Worm (Caenorhabditis elegans): ENCODE results near the gene Y79H2A.2.

Gene Y79H2A.2

DNA sequence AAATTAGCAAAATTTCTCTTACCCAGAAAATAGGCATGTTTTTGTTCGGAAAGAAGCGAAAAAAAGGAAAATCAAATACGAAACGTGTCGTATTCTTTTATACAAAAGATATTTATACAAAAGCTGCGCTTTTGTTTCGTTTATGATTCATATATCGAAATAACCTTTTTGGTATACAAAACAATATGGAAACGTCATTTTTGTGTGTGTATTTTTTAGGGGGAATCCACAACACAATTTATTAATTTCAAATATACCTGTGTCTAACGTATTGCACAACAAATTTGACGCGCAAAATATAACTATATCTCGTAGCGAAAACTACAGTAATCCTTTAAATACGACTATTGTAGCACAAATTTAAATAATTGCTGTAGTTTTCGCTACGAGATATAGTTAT lies at the start of gene Y79H2A.2:
TSS of gene Y79H2A.2 (minus strand) at position 101 of the 400 bp plus-strand sequence.
- TF ChIP-seq unc-62 (GFP tag; optimal IDR thresholded peaks at IDR 0.05) = no peak
- no peak for TF ChIP-seq xbp-1 (tag; optimal IDR thresholded peaks at IDR 0.05)
- TF ChIP-seq egl-27 (tag; optimal IDR thresholded peaks at IDR 0.05) = no peak
- no peak for TF ChIP-seq C16A3.4 (tag; optimal IDR thresholded peaks at IDR 0.05)
- TF ChIP-seq dsc-1 (tag; optimal IDR thresholded peaks at IDR 0.05) = no peak
- no peak for TF ChIP-seq lir-3 (tag; optimal IDR thresholded peaks at IDR 0.05; ENCODE audit: poor library complexity)
- TF ChIP-seq lin-39 (tag; optimal IDR thresholded peaks at IDR 0.05) = no peak
- TF ChIP-seq sox-4 (tag; optimal IDR thresholded peaks at IDR 0.05) = no peak

DNA sequence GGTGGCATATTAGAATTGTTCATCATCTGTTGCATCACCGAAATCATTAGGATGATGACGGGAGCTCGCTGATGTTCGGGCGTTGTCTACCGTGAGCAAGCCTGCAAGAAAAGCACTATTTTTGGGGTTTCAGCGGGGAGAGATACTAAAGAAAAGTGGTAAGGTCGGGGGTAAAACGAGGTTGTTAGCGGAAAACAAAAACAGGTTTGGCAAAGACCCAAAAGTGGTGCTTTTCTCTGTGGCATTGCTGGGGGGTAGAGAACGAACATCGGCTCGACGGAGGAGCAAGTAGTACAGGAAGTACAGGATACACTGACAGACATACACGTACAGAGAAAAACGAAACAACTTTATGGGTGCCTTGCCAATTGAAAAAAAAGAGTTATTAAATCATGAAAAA lies 46.9 kb upstream of the Y79H2A.2 start, which contains the start of gene php-3:
TSS of gene php-3 (minus strand) at position 101 of the 400 bp plus-strand sequence.
- TF ChIP-seq zip-4 (GFP tag; optimal IDR thresholded peaks at IDR 0.05) (no peak), fkh-4 (tag; optimal IDR thresholded peaks at IDR 0.05; ENCODE audit: borderline replicate concordance) (no peak), ces-1 (GFP tag; optimal IDR thresholded peaks at IDR 0.05) (no peak), nhr-20 (tag; optimal IDR thresholded peaks at IDR 0.05) (no peak), tlp-1 (tag; optimal IDR thresholded peaks at IDR 0.05) (no peak), lin-14 (GFP tag; optimal IDR thresholded peaks at IDR 0.05) (no peak), mef-2 (tag; optimal IDR thresholded peaks at IDR 0.05) (no peak)

DNA sequence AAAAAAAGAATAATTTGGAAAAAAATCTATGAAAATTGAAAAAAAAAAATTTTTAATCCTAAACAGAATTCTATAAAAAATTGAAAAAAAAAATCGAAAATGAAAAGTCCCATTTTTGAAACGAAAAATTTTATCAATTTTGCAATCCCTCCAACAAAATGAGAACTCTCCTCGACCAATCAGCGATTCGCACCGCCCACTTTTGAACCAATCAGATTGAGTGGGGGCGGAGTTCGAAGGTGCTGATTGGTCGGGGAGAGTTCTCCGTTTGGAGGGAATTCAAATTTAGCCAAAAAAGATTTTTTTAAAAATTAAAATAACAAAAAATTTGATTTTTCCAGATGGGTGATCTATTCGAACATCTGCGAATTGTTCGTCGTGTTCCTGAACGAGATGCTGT lies 37.2 kb upstream of the Y79H2A.2 start:
- TF ChIP-seq ets-5 (GFP tag; IDR thresholded peaks at IDR 0.05) = no peak
- no peak for TF ChIP-seq nhr-237 (tag; optimal IDR thresholded peaks at IDR 0.05)
- no peak for TF ChIP-seq swsn-7 (tag; optimal IDR thresholded peaks at IDR 0.05)

DNA sequence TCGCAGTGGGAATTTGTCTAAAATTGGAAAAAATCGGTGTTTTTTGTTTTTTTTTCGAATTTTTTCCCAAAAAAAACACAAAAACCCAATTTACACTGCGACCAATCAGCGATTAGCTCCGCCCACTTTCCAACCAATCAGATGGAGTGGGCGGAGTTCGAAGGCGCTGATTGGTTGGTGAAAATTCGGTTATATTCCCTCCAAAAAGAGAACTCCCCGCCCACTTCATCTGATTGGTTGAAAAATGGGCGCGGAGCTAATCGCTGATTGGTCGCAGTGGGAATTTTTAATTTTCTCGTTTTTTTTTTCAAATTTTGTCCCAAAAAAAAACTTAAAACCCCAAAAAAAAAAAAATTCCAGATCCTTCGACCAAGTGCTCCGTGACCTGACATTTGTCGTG lies 33.9 kb upstream of the Y79H2A.2 start:
- TF ChIP-seq ces-1 (GFP tag; optimal IDR thresholded peaks at IDR 0.05) = no peak
- no peak for TF ChIP-seq elt-2 (tag; optimal IDR thresholded peaks at IDR 0.05)
- TF ChIP-seq isw-1 (GFP tag; IDR thresholded peaks at IDR 0.05) = no peak
- TF ChIP-seq nhr-71 (tag; optimal IDR thresholded peaks at IDR 0.05) = no peak
- TF ChIP-seq lin-13 (GFP tag; optimal IDR thresholded peaks at IDR 0.05) = no peak
- no peak for TF ChIP-seq sox-4 (tag; optimal IDR thresholded peaks at IDR 0.05)
- no peak for TF ChIP-seq fkh-4 (tag; optimal IDR thresholded peaks at IDR 0.05; ENCODE audit: borderline replicate concordance)
- no peak for TF ChIP-seq sup-37 (GFP tag; optimal IDR thresholded peaks at IDR 0.05)
- TF ChIP-seq tlp-1 (tag; optimal IDR thresholded peaks at IDR 0.05) = no peak
- TF ChIP-seq mef-2 (tag; optimal IDR thresholded peaks at IDR 0.05) = no peak
- no peak for TF ChIP-seq nhr-28 (tag; optimal IDR thresholded peaks at IDR 0.05)
- TF ChIP-seq unc-86 (tag; optimal IDR thresholded peaks at IDR 0.05) = no peak
- TF ChIP-seq nhr-47 (tag; optimal IDR thresholded peaks at IDR 0.05) = no peak
- TF ChIP-seq Y116A8C.19 (tag; optimal IDR thresholded peaks at IDR 0.05; ENCODE audit: borderline replicate concordance) = no peak
- no peak for TF ChIP-seq tbx-2 (tag; optimal IDR thresholded peaks at IDR 0.05)

DNA sequence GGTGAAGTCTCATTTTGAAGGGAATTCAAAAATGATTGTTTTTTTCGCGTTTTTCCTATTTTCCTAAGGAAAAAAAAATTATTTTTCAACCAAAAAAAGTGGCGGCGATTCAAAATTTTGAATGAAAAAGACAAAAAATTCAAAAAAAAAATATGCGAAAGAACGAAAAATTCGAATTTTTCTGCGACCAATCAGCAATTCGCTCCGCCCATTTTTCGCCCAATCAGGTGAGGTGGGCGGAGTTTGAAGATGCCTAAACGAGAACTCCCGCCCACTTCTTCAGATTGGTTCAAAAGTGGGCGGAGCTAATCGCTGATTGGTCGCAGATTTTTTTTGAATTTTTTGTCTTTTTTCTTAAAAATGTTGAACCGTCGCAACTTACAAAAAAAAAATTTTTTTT lies 33.4 kb upstream of the Y79H2A.2 start:
- no peak for TF ChIP-seq C04F5.9 (tag; optimal IDR thresholded peaks at IDR 0.05)
- TF ChIP-seq dsc-1 (tag; optimal IDR thresholded peaks at IDR 0.05) = no peak
- TF ChIP-seq pqm-1 (tag; optimal IDR thresholded peaks at IDR 0.05) = no peak
- TF ChIP-seq ces-1 (GFP tag; optimal IDR thresholded peaks at IDR 0.05) = no peak
- no peak for TF ChIP-seq zip-4 (GFP tag; optimal IDR thresholded peaks at IDR 0.05)
- no peak for TF ChIP-seq aly-2 (tag; optimal IDR thresholded peaks at IDR 0.05)
- no peak for TF ChIP-seq nhr-85 (tag)
- TF ChIP-seq nhr-76 (tag; optimal IDR thresholded peaks at IDR 0.05) = no peak
- no peak for TF ChIP-seq lin-15B (tag; optimal IDR thresholded peaks at IDR 0.05)
- TF ChIP-seq elt-2 (tag; optimal IDR thresholded peaks at IDR 0.05) = no peak
- TF ChIP-seq pag-3 (tag; optimal IDR thresholded peaks at IDR 0.05; ENCODE audit: borderline replicate concordance, insufficient read depth) = no peak
- TF ChIP-seq C34B4.2 (tag; optimal IDR thresholded peaks at IDR 0.05) = no peak
- TF ChIP-seq unc-30 (tag; optimal IDR thresholded peaks at IDR 0.05) = no peak
- no peak for TF ChIP-seq mab-9 (GFP tag; IDR thresholded peaks at IDR 0.05)
- TF ChIP-seq lin-13 (GFP tag; optimal IDR thresholded peaks at IDR 0.05) = no peak
